Worm (Caenorhabditis elegans) whole organism, early embryonic: ENCODE results near the gene ZC204.17.

Experiments
- ama-1 ChIP-seq: fragments of 150-350 bp; optimal IDR thresholded peaks from 2 replicates; lab custom pipeline; 2014
- flt-1 ChIP-seq: fragments of 200-800 bp; sonication (Bioruptor generic); IDR thresholded peaks from 2 replicates; pipeline ENCODE4 v1.3.6; 2022; ENCODE audit warnings: missing genetic modification characterization, missing compliant biosample characterization
- scrt-1 ChIP-seq: fragments of 200-800 bp; sonication (Bioruptor generic); IDR thresholded peaks from 2 replicates; pipeline ENCODE4 v1.3.6; 2022; ENCODE audit warnings: missing genetic modification characterization, missing compliant biosample characterization
- tra-4 ChIP-seq: sonication (generic microtip); optimal IDR thresholded peaks from 2 replicates; lab custom pipeline; 2017; ENCODE audit warnings: missing genetic modification characterization, missing compliant biosample characterization

DNA sequence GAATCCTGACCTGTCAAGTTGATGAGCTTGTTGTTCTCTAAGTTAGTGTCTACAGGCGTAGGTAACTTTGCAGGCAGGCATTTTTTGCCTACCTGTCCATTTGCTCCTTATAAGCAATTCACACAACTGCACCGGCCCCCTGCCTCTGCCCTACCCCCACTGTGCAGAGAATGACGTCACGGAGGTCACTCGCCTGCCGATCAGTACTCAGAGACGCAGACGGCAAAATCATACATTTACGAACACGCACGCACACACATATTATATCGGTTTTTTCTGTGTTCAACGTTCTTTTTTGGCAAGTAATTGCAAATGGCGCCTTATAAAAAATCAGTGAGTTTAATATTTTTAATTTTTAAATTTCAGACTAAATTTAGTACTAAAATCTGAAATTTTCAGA is 17.4 kb upstream of the ZC204.17 start, which contains the start of gene duxl-1:
- TF ChIP-seq ama-1 (lab: Kevin White, UChicago) (no peak), scrt-1 (GFP tag; lab: Robert Waterston, UW) (no peak), flt-1 (no peak), tra-4 (tag; lab: Kevin White, UChicago) (no peak)
